Worm (Caenorhabditis elegans): Measurements from ENCODE around the gene ram-5.

ram-5 gene

DNA sequence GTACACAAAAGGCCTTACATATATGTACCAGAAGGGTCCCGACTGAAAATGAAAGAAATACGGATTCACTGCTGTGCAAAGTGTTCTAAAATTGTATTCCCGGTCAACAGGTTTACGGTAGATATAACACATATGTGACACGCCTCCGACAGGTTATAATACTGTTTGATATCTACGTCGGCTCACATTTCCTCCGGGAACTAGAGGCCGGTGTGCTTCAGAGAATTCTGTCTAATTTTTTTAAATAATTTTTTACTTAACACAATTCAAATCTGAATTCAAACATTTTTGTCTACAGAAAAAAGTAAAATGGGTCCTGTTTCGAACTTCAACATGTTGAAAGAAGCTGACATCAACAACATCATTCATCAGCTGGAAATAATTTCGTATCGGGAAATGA, 6.7 kb upstream of the ram-5 start, which contains the start of gene T24C2.3:
T24C2.3 (plus strand) TSS at position 301 of the 400 bp plus-strand sequence.
- no peak for TF ChIP-seq blmp-1 (tag; optimal IDR thresholded peaks at IDR 0.05)
- no peak for TF ChIP-seq fkh-4 (tag; optimal IDR thresholded peaks at IDR 0.05; ENCODE audit: borderline replicate concordance)
- TF ChIP-seq pax-3 (tag; optimal IDR thresholded peaks at IDR 0.05): no peak
- no peak for TF ChIP-seq efl-3 (GFP tag; optimal IDR thresholded peaks at IDR 0.05)
- no peak for TF ChIP-seq tbx-2 (tag; optimal IDR thresholded peaks at IDR 0.05)
- TF ChIP-seq irx-1 (tag; optimal IDR thresholded peaks at IDR 0.05): no peak
- TF ChIP-seq ces-1 (GFP tag; optimal IDR thresholded peaks at IDR 0.05): no peak
- no peak for TF ChIP-seq ceh-8 (GFP tag; optimal IDR thresholded peaks at IDR 0.05)
- TF ChIP-seq mef-2 (tag; optimal IDR thresholded peaks at IDR 0.05): no peak
- no peak for TF ChIP-seq egl-27 (tag; optimal IDR thresholded peaks at IDR 0.05)
- TF ChIP-seq sup-37 (GFP tag; optimal IDR thresholded peaks at IDR 0.05): no peak
- no peak for TF ChIP-seq C04F5.9 (tag; optimal IDR thresholded peaks at IDR 0.05)
- no peak for TF ChIP-seq elt-2 (tag; optimal IDR thresholded peaks at IDR 0.05)
- no peak for TF ChIP-seq lin-39 (tag; optimal IDR thresholded peaks at IDR 0.05)
- TF ChIP-seq rnt-1 (tag; optimal IDR thresholded peaks at IDR 0.05): no peak
- TF ChIP-seq unc-62 (GFP tag; optimal IDR thresholded peaks at IDR 0.05): no peak
- no peak for TF ChIP-seq lin-35 (GFP tag; optimal IDR thresholded peaks at IDR 0.05)
- TF ChIP-seq nhr-28 (tag; optimal IDR thresholded peaks at IDR 0.05): no peak

DNA sequence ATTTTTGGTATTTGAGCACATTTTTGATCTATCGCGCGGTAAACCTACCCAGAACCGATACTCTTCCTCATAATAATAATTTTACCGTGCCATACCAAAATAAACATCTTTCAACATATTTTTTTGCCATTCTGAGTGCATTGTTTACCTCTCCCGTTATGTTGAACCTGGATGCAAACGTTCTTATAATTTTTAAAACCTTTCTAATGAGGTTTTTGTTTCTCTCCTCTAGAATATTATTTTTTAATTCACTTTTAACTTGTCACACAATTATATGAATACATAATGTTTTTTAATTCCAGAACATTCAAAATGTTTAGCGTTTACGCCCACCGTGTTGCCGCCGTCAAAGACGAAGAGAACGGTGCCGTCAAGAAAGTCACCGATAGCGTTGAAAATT, 4.4 kb upstream of the ram-5 start, which contains the start of gene enri-2:
enri-2 (plus strand) TSS at position 301 of the 400 bp plus-strand sequence.
- TF ChIP-seq egl-13 (tag; optimal IDR thresholded peaks at IDR 0.05) (no peak), unc-98 (GFP tag; IDR thresholded peaks at IDR 0.05) (no peak), unc-62 (GFP tag; optimal IDR thresholded peaks at IDR 0.05) (no peak), fos-1 (tag; optimal IDR thresholded peaks at IDR 0.05) (no peak), efl-1 (optimal IDR thresholded peaks at IDR 0.05) (no peak), efl-1 (GFP tag; optimal IDR thresholded peaks at IDR 0.05 in 1 of 2) (no peak)

- TF ChIP-seq nhr-90 (tag; optimal IDR thresholded peaks at IDR 0.05; ENCODE audit: poor library complexity) (no peak), pqm-1 (tag; optimal IDR thresholded peaks at IDR 0.05) (no peak), mdl-1 (tag; optimal IDR thresholded peaks at IDR 0.05) (no peak), lin-14 (GFP tag; optimal IDR thresholded peaks at IDR 0.05) (peak; percentile 36), unc-130 (tag; optimal IDR thresholded peaks at IDR 0.05) (no peak), C04F5.9 (tag; optimal IDR thresholded peaks at IDR 0.05) (no peak), C34B4.2 (tag; optimal IDR thresholded peaks at IDR 0.05) (no peak), xbp-1 (tag; optimal IDR thresholded peaks at IDR 0.05) (no peak), lir-3 (tag; optimal IDR thresholded peaks at IDR 0.05; ENCODE audit: poor library complexity) (no peak), ceh-90 (tag; optimal IDR thresholded peaks at IDR 0.05) (no peak), snu-23 (GFP tag; optimal IDR thresholded peaks at IDR 0.05) (peak; percentile 8), ets-5 (GFP tag; IDR thresholded peaks at IDR 0.05) (no peak), egl-27 (tag; optimal IDR thresholded peaks at IDR 0.05) (no peak), nhr-71 (tag; optimal IDR thresholded peaks at IDR 0.05) (peak; percentile 66), fkh-10 (GFP tag; optimal IDR thresholded peaks at IDR 0.05) (no peak), lin-15B (tag; optimal IDR thresholded peaks at IDR 0.05) (no peak), nhr-19 (GFP tag; conservative IDR thresholded peaks at IDR 0.05) (no peak), ces-1 (GFP tag; optimal IDR thresholded peaks at IDR 0.05) (no peak), sptf-1 (tag; optimal IDR thresholded peaks at IDR 0.05) (no peak), aly-2 (tag; optimal IDR thresholded peaks at IDR 0.05) (no peak), ama-1 (optimal IDR thresholded peaks at IDR 0.05) (no peak), nhr-20 (tag; optimal IDR thresholded peaks at IDR 0.05) (peak; percentile 24), efl-3 (GFP tag; optimal IDR thresholded peaks at IDR 0.05) (no peak), nhr-77 (tag; optimal IDR thresholded peaks at IDR 0.05) (no peak), lin-39 (tag; optimal IDR thresholded peaks at IDR 0.05) (no peak), elt-2 (tag; optimal IDR thresholded peaks at IDR 0.05) (no peak), hpl-2 (GFP tag; optimal IDR thresholded peaks at IDR 0.05) (no peak), blmp-1 (tag; optimal IDR thresholded peaks at IDR 0.05) (peak; percentile 27), mef-2 (tag; optimal IDR thresholded peaks at IDR 0.05) (no peak), unc-98 (GFP tag; IDR thresholded peaks at IDR 0.05) (no peak), irx-1 (tag; optimal IDR thresholded peaks at IDR 0.05) (no peak), fos-1 (tag; optimal IDR thresholded peaks at IDR 0.05) (no peak), dsc-1 (tag; optimal IDR thresholded peaks at IDR 0.05) (no peak), nhr-11 (tag; optimal IDR thresholded peaks at IDR 0.05) (no peak), mab-9 (GFP tag; IDR thresholded peaks at IDR 0.05) (no peak), grh-1 (GFP tag; IDR thresholded peaks at IDR 0.05) (no peak), zag-1 (tag; optimal IDR thresholded peaks at IDR 0.05) (no peak), efl-1 (optimal IDR thresholded peaks at IDR 0.05) (no peak), efl-1 (GFP tag; optimal IDR thresholded peaks at IDR 0.05 in 1 of 2) (no peak)
These were observed 6.5 kb downstream of the ram-5 start for ce11 chrX:14556403-14556802.

All from whole organism, L1 larva.